Worm (Caenorhabditis elegans) whole organism, early embryonic: ENCODE data around the gene F41G3.18.

Experiments
- B0310.2 ChIP-seq: sonication (generic microtip); optimal IDR thresholded peaks from 2 replicates; lab custom pipeline; 2016; ENCODE audit warnings: mild to moderate bottlenecking, missing genetic modification characterization, missing compliant biosample characterization
- F13C5.2 ChIP-seq: sonication (generic microtip); optimal IDR thresholded peaks from 2 replicates; lab custom pipeline; 2017; ENCODE audit warnings: mild to moderate bottlenecking, missing genetic modification characterization, inconsistent platforms, missing compliant biosample characterization
- aly-1 ChIP-seq: sonication (generic microtip); optimal IDR thresholded peaks from 2 replicates; lab custom pipeline; 2016; ENCODE audit warnings: missing genetic modification characterization, missing compliant biosample characterization
- ama-1 ChIP-seq: fragments of 150-350 bp; optimal IDR thresholded peaks from 2 replicates; lab custom pipeline; 2014
- ceh-13 ChIP-seq: fragments of 200-800 bp; sonication (Bioruptor generic); optimal IDR thresholded peaks from 2 replicates; lab custom pipeline; 2018; ENCODE audit warnings: mild to moderate bottlenecking, missing genetic modification characterization, missing compliant biosample characterization
- ets-7 ChIP-seq: sonication (generic microtip); optimal IDR thresholded peaks from 2 replicates; lab custom pipeline; 2016; ENCODE audit warnings: missing genotype, missing genetic modification characterization, missing compliant biosample characterization
- flt-1 ChIP-seq: fragments of 200-800 bp; sonication (Bioruptor generic); IDR thresholded peaks from 2 replicates; pipeline ENCODE4 v1.3.6; 2022; ENCODE audit warnings: missing genetic modification characterization, missing compliant biosample characterization
- hmbx-1 ChIP-seq: sonication (generic microtip); optimal IDR thresholded peaks from 2 replicates; lab custom pipeline; 2016; ENCODE audit warnings: mild to moderate bottlenecking, missing genetic modification characterization, missing compliant biosample characterization
- hmg-4 ChIP-seq: fragments of 200-800 bp; sonication (Bioruptor generic); optimal IDR thresholded peaks from 2 replicates; lab custom pipeline; 2018; ENCODE audit warnings: mild to moderate bottlenecking, missing genetic modification characterization, missing compliant biosample characterization
- pes-1 ChIP-seq: fragments of 200-800 bp; sonication (Bioruptor generic); IDR thresholded peaks from 2 replicates; pipeline ENCODE4 v1.3.6; 2022; ENCODE audit warnings: missing genetic modification reagents, missing genetic modification characterization, missing compliant biosample characterization
- sea-1 ChIP-seq: fragments of 200-800 bp; sonication (Bioruptor generic); conservative IDR thresholded peaks from 2 replicates; pipeline ENCODE4 v1.3.6; 2022; ENCODE audit warnings: missing genetic modification characterization, missing compliant biosample characterization
- tbx-11 ChIP-seq: fragments of 200-800 bp; sonication (Bioruptor generic); IDR thresholded peaks from 2 replicates; pipeline ENCODE4 v1.3.6; 2022; ENCODE audit warnings: missing genetic modification characterization, missing compliant biosample characterization
- tra-4 ChIP-seq: sonication (generic microtip); optimal IDR thresholded peaks from 2 replicates; lab custom pipeline; 2017; ENCODE audit warnings: missing genetic modification characterization, missing compliant biosample characterization

DNA sequence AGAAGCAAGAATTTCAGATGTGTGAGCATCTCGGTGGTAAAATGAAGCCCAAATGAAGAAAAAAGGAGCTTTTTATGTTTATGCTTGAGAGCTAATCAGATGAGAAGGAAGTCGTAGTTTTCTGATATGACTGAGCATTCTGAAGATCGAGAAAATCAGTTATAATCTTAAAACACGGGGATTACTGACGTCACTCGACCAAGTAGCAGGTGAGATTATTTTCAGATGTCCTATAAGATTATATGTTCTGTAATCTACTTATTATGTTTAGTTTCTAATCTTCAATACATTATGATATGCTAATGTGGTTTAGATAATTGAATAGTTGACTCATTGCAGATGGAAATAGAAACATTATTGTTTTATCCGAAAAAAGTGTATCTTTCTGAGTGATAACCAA, 22.3 kb upstream of the F41G3.18 start, which contains the start of gene ins-14:
- TF ChIP-seq tra-4 (no peak), B0310.2 (tag; lab: Kevin White, UChicago) (no peak), tbx-11 (GFP tag; lab: Robert Waterston, UW) (no peak), ama-1 (lab: Kevin White, UChicago) (no peak), hmg-4 (no peak), aly-1 (tag; lab: Kevin White, UChicago) (no peak), hmbx-1 (tag; lab: Kevin White, UChicago) (no peak), ets-7 (no peak), pes-1 (GFP tag; lab: Robert Waterston, UW) (no peak), flt-1 (no peak), ceh-13 (GFP tag; lab: Kevin White, UChicago) (no peak), F13C5.2 (tag; lab: Kevin White, UChicago) (no peak), sea-1 (GFP tag; lab: Robert Waterston, UW) (no peak)
